Worm (Caenorhabditis elegans) whole organism, L1 larva: ENCODE data around the gene Y6D1A.2.

Experiments
- aly-2 ChIP-seq: fragments of 150-350 bp; optimal IDR thresholded peaks from 2 replicates; lab custom pipeline; 2014; ENCODE audit warnings: missing biosample characterization, missing genetic modification characterization
- ceh-82 ChIP-seq, 3 experiments: fragments of 150-350 bp in 1 of 3; sonication (generic microtip) in 2 of 3; optimal IDR thresholded peaks; 2 replicates each; lab custom pipeline; 2014 to 2017; ENCODE audit warnings: missing biosample characterization in 3 of 3, missing genetic modification characterization in 3 of 3
- lin-13 ChIP-seq: fragments of 150-350 bp; optimal IDR thresholded peaks from 2 replicates; lab custom pipeline; 2014; ENCODE audit warnings: missing biosample characterization, missing genetic modification reagents, missing genetic modification characterization
- nhr-84 ChIP-seq: sonication (generic microtip); optimal IDR thresholded peaks from 2 replicates; lab custom pipeline; 2017; ENCODE audit warnings: missing biosample characterization, missing genetic modification characterization
- tbx-2 ChIP-seq: sonication (generic microtip); optimal IDR thresholded peaks from 2 replicates; lab custom pipeline; 2016; ENCODE audit warnings: missing genetic modification characterization, missing compliant biosample characterization
- unc-62 ChIP-seq: fragments of 150-350 bp; optimal IDR thresholded peaks from 2 replicates; lab custom pipeline; 2014; ENCODE audit warnings: missing biosample characterization, missing genetic modification reagents, missing genetic modification characterization

- TF ChIP-seq unc-62 (GFP tag; lab: Kevin White, UChicago) (no peak), lin-13 (GFP tag; lab: Kevin White, UChicago) (peak; percentile 21), tbx-2 (tag; lab: Kevin White, UChicago) (no peak), ceh-82 (tag; optimal IDR thresholded peaks at IDR 0.05; lab: Kevin White, UChicago) (peak in 1 of 3 experiments; percentile 47), nhr-84 (tag; lab: Kevin White, UChicago) (no peak), aly-2 (tag; lab: Kevin White, UChicago) (no peak)
Observed at ce11 chrII:11813895-11814369, 5.8 kb downstream of the Y6D1A.2 start, which contains the start of gene F43G6.8.
